Worm (Caenorhabditis elegans): Measurements from ENCODE around the gene F07C6.6.
A peak's percentile ranks its signal among the peaks of the same experiment; 100 is the strongest.

F07C6.6 gene

DNA sequence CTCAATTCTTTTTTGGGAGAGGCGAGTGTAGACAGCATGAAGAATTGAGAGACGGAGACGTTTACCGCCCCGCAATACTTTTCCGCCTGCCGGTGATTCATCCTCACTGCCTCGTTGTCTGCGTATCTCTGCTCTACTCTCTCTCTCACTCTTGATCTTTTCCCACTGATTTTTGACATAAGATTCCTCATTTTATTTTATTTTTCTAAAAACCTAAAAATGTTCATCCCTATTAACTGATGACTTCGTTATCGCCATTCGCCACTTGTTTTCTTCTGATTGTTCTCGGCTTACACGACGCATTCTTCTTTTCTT is 41.8 kb downstream of the F07C6.6 start:
- TF ChIP-seq unc-62 (GFP tag; optimal IDR thresholded peaks at IDR 0.05) (no peak), hmg-1.2 (GFP tag; IDR thresholded peaks at IDR 0.05) (peak; percentile 67; the same call in 1 of the 2 replicates)

DNA sequence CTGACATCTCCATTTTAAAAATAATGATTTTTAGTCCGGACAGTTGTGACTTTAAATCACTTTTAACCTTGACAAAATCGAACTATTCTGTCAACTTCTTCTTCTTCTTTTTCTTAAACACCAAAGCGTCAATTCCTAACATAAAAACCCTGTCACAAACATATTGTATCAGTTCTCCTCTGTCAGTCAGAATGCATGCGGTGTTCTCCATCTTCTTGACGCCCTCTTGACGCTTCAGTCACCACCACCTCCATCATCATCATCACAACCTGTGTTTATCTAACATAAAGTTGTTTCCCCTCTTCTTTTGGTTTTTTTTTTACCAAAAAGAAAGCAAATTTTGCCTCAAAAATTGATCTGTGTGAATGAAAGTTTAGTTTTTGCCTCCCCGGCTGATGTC is 42.8 kb downstream of the F07C6.6 start:
- TF ChIP-seq ets-4 (GFP tag; optimal IDR thresholded peaks at IDR 0.05) (no peak), snpc-3.4 (tag; optimal IDR thresholded peaks at IDR 0.05) (no peak), nhr-80 (tag; optimal IDR thresholded peaks at IDR 0.05) (peak; percentile 90), unc-130 (GFP tag; optimal IDR thresholded peaks at IDR 0.05) (no peak), ekl-4 (GFP tag; IDR thresholded peaks at IDR 0.05) (0 out of 2 replicates have a peak, but pooled peaks have one; percentile 30), K12H6.12 (tag; optimal IDR thresholded peaks at IDR 0.05) (no peak), dox-1 (GFP tag; IDR thresholded peaks at IDR 0.05) (peak; percentile 40; the same call in 1 of the 2 replicates), hmg-1.2 (GFP tag; IDR thresholded peaks at IDR 0.05) (0 out of 2 replicates have a peak, but pooled peaks have one; percentile 9), madf-6 (GFP tag; IDR thresholded peaks at IDR 0.05) (no peak), let-607 (tag; optimal IDR thresholded peaks at IDR 0.05) (peak; percentile 77 to 89), egrh-3 (GFP tag; IDR thresholded peaks at IDR 0.05) (no peak), lin-40 (tag; optimal IDR thresholded peaks at IDR 0.05) (peak; percentile 20), tbp1 (GFP tag; optimal IDR thresholded peaks at IDR 0.05) (no peak)

DNA sequence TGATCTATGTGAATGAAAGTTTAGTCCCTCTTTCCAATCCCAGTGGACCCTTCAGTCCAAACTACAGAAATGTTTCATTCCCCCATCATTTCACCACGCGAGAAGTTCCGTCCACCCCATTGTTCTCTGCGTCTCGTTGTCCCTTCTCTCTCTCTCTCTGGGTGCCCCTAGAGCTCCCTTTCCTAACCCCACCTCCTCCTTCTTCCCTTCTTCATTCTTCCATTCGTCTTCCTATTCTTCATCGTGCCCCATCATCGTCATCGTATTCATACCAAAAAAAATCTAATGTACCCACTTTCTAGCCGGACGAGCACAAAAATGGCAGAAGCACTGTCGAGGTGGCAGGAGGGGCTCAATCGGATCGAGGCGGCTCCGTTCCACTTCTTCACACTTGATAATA is 43.6 kb downstream of the F07C6.6 start, which contains the start of gene M02B1.3:
TSS of gene M02B1.3 (plus strand) at position 301 of the 400 bp plus-strand sequence.
- TF ChIP-seq mel-28 (tag; optimal IDR thresholded peaks at IDR 0.05; ENCODE audit: borderline replicate concordance) (no peak), lin-54 (GFP tag; optimal IDR thresholded peaks at IDR 0.05) (no peak), nhr-179 (tag; optimal IDR thresholded peaks at IDR 0.05) (no peak), bed-2 (GFP tag; IDR thresholded peaks at IDR 0.05) (no peak), unc-62 (GFP tag; optimal IDR thresholded peaks at IDR 0.05) (no peak), nfyb-1 (GFP tag; IDR thresholded peaks at IDR 0.05) (0 out of 2 replicates have a peak, but pooled peaks have one; percentile 22), repo-1 (tag; optimal IDR thresholded peaks at IDR 0.05) (no peak), mes-4 (tag; optimal IDR thresholded peaks at IDR 0.05) (no peak), die-1 (tag; optimal IDR thresholded peaks at IDR 0.05) (no peak), egl-44 (GFP tag; IDR thresholded peaks at IDR 0.05) (no peak), rec-8 (tag; optimal IDR thresholded peaks at IDR 0.05) (no peak), lsy-27 (tag; optimal IDR thresholded peaks at IDR 0.05; ENCODE audit: borderline replicate concordance, insufficient read depth) (no peak), ztf-22 (GFP tag; optimal IDR thresholded peaks at IDR 0.05) (no peak), nhr-90 (tag; optimal IDR thresholded peaks at IDR 0.05) (no peak), dpff-1 (tag; optimal IDR thresholded peaks at IDR 0.05) (no peak), hlh-26 (GFP tag; conservative IDR thresholded peaks at IDR 0.05) (no peak), ZK185.1 (tag; optimal IDR thresholded peaks at IDR 0.05; ENCODE audit: poor library complexity, severe bottlenecking) (no peak), zfh-2 (GFP tag; conservative IDR thresholded peaks at IDR 0.05) (peak; percentile 39; the same call in 1 of the 2 replicates), madf-6 (GFP tag; IDR thresholded peaks at IDR 0.05) (0 out of 2 replicates have a peak, but pooled peaks have one; percentile 12), F22D6.2 (tag; optimal IDR thresholded peaks at IDR 0.05) (no peak), cebp-1 (GFP tag; IDR thresholded peaks at IDR 0.05) (no peak), cebp-1 (tag; optimal IDR thresholded peaks at IDR 0.05) (no peak), him-1 (tag; optimal IDR thresholded peaks at IDR 0.05) (no peak), D2030.7 (GFP tag; IDR thresholded peaks at IDR 0.05) (no peak), B0336.3 (GFP tag; IDR thresholded peaks at IDR 0.05) (no peak), let-607 (tag; optimal IDR thresholded peaks at IDR 0.05) (no peak), lin-26 (GFP tag; IDR thresholded peaks at IDR 0.05) (0 out of 2 replicates have a peak, but pooled peaks have one; percentile 20), K11D2.4 (GFP tag; IDR thresholded peaks at IDR 0.05) (no peak), lin-40 (tag; optimal IDR thresholded peaks at IDR 0.05) (no peak), F57C9.4 (tag; optimal IDR thresholded peaks at IDR 0.05) (no peak)
